Fruit fly (Drosophila melanogaster): Measurements from ENCODE around the gene Rph.

Gene Rph

DNA sequence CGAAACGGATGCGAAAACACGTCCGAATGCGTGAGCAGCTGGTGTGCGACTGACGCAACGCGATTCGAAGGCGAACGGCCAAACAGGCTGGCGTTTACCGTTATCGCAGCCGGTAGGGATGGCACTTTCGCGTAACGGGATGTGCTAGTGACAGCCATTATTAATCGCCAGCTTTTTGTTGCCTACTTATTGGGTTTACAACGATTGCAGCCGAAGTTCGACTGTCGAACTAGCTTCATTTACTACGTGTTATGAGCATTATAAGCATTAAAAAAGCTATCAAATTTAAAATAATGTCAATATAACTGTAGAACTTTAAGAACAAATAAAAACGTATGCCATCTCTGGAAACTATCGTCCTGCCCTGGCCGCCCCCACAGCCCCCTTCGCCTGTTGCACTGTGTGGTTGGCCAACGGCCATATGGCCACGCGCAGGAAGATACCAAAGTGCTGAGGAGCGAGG, at the start of gene Rph:
Rph (minus strand) TSS at position 51 of the 463 bp plus-strand sequence.
- no peak for TF ChIP-seq Dll (optimal IDR thresholded peaks at IDR 0.05)
- TF ChIP-seq CG8478 (optimal IDR thresholded peaks at IDR 0.05): no peak
- no peak for TF ChIP-seq psq (optimal IDR thresholded peaks at IDR 0.05)
- TF ChIP-seq pan (optimal IDR thresholded peaks at IDR 0.05): no peak
- TF ChIP-seq EcR (GFP tag; optimal IDR thresholded peaks at IDR 0.05): no peak
- no peak for TF ChIP-seq usp (GFP tag; optimal IDR thresholded peaks at IDR 0.05)

DNA sequence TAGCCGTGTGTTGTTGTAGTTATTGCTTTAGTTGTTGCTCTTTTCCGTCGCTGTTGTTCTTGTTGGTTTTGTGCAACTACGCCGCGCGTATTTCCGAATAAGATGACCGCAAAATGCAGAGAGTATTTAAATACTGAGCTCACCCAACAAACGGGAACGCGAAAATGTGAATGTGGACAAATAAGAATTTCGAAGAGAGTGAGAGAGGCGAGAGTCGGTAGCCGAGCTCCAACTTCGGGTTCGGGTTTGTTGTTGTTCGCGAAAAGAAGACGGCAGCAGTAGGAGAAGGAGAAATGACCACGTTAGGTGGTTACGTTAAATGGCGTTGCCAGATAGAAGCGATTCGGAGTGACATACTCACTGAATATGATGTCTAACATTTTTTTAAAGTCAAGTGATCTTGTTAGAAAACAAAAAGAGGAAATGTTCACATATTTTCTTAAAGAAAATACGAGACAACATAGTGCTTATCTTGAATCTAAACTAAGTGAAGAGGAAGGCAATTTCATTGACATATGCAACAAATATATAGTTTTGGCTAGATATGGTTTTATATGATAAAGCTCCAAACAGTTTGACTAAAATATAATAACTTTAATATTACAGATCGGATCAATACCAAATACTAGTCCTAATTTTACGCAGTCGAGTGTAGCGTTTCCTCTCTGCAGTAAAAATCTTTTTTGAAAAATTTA, 49.4 kb upstream of the Rph start:
- TF ChIP-seq Dll (optimal IDR thresholded peaks at IDR 0.05) (peak; percentile 47), CG8478 (optimal IDR thresholded peaks at IDR 0.05) (no peak)

DNA sequence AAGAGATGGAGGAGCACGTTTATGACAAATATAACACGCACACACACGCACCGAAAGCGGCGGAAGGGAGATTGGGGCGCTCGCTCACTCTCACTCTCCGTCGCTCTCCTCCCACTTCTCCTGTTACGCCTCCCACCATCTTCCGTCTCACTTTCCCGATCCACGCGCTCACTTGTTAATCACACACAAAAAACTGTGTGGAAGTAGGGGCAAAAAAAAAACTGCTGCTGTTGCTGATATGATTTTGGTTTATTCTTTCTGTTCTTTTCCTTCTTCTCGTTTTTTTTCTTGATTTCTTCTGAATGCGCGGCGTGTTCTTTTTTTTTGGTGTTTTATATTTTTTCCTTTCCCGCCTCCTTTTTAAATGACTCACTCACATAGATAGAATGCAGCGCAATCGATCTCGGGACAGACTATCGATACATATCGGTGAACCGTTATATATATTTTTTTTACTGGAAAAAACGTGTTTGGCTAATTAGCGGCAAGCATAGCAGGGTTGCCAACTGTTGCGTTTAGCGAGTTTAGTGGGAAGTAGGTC, 48.3 kb upstream of the Rph start:
- TF ChIP-seq Dll (optimal IDR thresholded peaks at IDR 0.05): peak; percentile 71
- TF ChIP-seq pan (optimal IDR thresholded peaks at IDR 0.05): no peak

DNA sequence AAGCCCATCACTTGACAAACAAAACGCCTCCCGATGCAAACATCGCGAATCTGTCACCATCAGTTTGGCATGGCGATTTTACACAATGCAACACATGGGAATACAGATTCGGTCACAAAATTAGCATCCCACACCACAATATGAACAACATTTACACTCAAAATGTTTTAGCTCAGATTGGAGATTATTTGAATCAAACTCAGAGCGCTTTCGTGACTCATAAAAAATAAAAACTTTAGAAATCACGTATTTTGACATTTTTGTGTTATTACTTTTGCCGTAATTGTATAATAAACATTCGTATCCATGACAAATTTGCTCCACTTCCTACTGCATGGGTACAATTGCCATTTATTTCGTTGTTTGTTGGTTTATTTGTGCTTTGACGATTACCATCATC, 46.6 kb upstream of the Rph start:
- no peak for TF ChIP-seq pan (optimal IDR thresholded peaks at IDR 0.05)
- TF ChIP-seq psq (optimal IDR thresholded peaks at IDR 0.05): no peak
- TF ChIP-seq Dll (optimal IDR thresholded peaks at IDR 0.05): no peak
- TF ChIP-seq usp (GFP tag; optimal IDR thresholded peaks at IDR 0.05): no peak
- TF ChIP-seq EcR (GFP tag; optimal IDR thresholded peaks at IDR 0.05): no peak
- no peak for TF ChIP-seq CG8478 (optimal IDR thresholded peaks at IDR 0.05)

DNA sequence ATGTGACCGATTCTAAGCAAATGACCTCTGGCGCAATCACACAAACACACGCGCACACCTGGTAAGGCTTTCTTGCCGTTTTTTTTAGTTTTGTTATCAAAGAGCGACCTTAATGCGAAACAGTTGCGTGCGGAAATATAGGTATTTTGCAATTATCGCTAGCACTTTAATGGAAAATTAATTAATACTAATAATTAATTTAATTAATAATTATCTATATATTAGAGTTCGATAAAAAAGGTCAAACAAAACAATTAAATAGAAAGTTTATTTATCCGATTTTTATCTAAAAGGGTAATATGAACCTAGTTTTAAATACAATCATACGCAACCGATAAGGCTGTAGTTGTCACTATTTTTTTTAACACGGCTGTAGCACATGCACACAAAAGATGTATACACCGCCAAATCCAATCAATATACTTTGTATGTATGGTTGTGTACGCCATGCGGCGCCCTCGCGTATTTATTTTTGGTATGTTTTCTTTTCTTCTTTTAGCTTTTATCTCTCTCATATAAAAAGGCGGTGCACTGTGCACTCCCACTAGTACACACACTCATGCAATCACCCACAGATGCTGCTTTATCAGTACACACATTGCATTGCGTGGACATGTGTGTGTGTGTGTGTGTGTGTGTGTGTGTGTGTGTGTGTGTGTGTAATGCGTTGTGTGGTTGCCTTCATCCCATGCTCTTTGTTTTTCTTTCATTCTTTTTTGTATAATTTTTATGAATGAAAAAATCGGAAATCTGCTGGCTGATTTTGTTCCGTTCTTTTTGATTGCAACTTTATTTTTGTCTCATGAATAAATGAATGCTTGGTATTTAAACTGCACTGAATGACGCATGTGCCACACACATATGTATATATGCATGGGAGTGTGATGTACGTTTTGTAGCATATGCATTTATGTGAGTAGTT, 45.3 kb upstream of the Rph start:
- no peak for TF ChIP-seq EcR (GFP tag; optimal IDR thresholded peaks at IDR 0.05)
- no peak for TF ChIP-seq Dll (optimal IDR thresholded peaks at IDR 0.05)
- TF ChIP-seq CG8478 (optimal IDR thresholded peaks at IDR 0.05): no peak
- no peak for TF ChIP-seq pan (optimal IDR thresholded peaks at IDR 0.05)
- TF ChIP-seq psq (optimal IDR thresholded peaks at IDR 0.05): no peak

DNA sequence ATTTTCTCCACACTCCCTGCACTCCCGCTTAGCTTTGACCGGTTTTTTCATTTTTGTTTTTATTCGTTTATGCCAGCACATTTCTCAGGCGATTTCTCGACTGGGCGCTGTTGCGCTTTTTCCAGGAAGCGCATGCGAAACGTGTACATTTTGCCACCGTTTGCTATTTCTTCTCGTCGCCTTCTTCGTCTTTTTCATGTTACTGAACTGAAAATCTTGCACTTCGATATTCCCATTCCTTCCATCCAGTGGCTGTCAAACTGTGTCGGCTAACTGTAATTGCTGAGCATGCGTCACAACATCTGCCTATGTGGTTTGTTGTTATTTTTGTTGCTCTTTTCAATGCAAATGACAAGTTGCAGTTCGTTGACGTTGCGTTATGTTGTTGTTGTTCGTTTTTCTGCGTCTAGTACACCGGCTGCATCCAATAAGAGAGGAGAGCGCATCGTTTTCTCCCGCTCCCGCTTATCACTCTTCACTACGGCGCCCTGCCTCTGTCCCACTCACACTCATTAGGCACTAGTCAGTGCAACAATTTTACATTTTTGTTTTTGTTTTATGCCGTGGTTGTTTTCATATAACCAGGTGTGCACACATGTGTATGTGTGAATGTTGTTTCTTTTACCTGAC, 44.5 kb upstream of the Rph start:
- TF ChIP-seq usp (GFP tag; optimal IDR thresholded peaks at IDR 0.05) (no peak), pan (optimal IDR thresholded peaks at IDR 0.05) (no peak), psq (optimal IDR thresholded peaks at IDR 0.05) (no peak), Dll (optimal IDR thresholded peaks at IDR 0.05) (no peak), CG8478 (optimal IDR thresholded peaks at IDR 0.05) (no peak), EcR (GFP tag; optimal IDR thresholded peaks at IDR 0.05) (peak in 1 of 2 experiments; percentile 93)

DNA sequence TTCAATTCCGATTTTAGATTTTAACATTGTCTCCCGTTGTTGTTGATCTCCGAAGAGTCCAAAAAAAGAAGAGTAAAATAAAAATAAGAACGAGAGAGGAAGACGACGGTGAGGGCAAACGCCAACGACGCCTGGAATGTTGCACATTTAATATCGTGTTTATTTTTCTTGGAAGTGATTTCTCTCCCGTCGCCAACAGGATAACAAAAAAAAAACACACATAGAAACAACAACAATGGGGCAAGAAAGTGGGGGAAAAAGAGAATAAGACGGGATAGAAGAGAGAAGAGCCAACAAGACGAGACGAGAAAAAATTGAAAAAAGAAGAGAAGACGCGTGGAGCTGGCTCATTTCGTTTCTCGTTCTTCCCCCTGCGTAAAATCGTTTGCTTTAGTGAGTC, 43.6 kb upstream of the Rph start:
- TF ChIP-seq EcR (GFP tag; optimal IDR thresholded peaks at IDR 0.05): no peak
- no peak for TF ChIP-seq psq (optimal IDR thresholded peaks at IDR 0.05)
- TF ChIP-seq Dll (optimal IDR thresholded peaks at IDR 0.05): no peak
- no peak for TF ChIP-seq pan (optimal IDR thresholded peaks at IDR 0.05)
- TF ChIP-seq usp (GFP tag; optimal IDR thresholded peaks at IDR 0.05): no peak
- no peak for TF ChIP-seq CG8478 (optimal IDR thresholded peaks at IDR 0.05)

DNA sequence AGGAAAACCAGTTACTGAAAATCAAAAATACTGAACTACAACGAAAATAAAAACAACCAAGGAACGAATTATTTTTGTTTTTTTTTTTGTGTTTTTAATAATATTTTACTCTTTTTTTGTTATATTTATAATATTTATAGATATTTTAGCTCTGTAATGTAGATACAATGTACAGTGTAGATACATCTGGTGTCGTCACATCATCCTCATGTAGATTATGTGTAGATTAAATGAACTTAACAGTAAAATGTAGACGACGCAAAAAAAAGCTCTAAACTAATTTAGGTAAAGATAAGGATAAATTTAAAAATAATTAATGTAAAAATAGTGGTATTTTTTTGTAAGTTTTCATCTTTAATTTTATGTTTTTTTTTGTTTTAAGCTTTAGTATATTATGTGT, 31.8 kb upstream of the Rph start:
- TF ChIP-seq Dll (optimal IDR thresholded peaks at IDR 0.05) (no peak), usp (GFP tag; optimal IDR thresholded peaks at IDR 0.05) (no peak), pan (optimal IDR thresholded peaks at IDR 0.05) (no peak), psq (optimal IDR thresholded peaks at IDR 0.05) (no peak), EcR (GFP tag; optimal IDR thresholded peaks at IDR 0.05) (no peak), CG8478 (optimal IDR thresholded peaks at IDR 0.05) (no peak)

DNA sequence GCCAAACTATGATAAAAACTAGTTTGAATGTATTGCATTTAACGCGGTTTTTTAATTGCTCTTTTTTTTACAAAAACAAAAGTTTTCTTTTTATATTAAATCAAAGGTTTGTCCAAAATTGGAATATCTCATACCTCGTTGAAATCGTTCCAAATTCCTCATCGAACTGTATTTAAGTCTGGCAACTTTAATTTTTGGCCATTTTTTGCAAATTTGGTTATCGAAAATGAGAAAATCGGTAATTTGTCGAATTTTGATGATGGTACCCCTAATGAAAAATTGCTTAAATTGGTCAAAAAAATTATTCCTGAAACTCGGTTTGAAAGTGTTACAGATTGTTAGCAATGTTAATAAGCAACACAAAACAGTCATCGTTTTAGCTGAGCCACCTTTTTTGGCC, 29.9 kb upstream of the Rph start:
- TF ChIP-seq usp (GFP tag; optimal IDR thresholded peaks at IDR 0.05) (no peak), CG8478 (optimal IDR thresholded peaks at IDR 0.05) (no peak), pan (optimal IDR thresholded peaks at IDR 0.05) (no peak), psq (optimal IDR thresholded peaks at IDR 0.05) (no peak), EcR (GFP tag; optimal IDR thresholded peaks at IDR 0.05) (no peak), Dll (optimal IDR thresholded peaks at IDR 0.05) (no peak)

DNA sequence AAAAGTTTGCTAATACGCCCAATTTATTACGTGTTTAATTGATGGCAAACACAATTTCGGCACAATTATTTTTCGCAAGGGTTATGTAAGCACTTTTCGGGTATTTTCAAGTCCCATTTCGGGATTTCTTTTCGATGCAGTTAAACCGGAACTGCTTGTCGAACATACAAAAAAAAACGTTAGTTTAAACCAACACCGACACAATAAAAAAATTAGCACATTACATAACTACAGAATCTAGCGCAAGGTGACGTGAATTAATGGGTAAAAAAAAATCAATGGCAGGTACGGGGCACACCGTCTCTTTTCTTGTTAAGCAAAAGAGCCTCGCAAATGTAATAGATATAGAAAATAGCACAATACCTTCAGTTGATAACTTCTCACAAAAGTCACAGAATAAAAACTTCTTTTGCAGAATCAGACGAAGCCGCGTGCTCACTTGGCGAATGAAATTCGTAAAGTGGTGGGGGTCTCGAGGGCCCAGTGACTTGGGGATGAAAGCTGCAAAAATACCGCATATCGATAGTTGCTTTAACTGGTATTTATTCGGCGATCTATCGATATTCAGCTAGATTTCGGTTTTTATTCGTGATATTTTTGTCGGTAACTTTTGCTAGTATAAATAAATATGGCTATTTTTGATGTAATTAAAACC, 29.1 kb upstream of the Rph start, which contains the start of the genes Ant2 and sesB:
Ant2 (minus strand) TSS at position 465 of the 655 bp plus-strand sequence.
sesB (minus strand) TSS at position 516 of the 655 bp plus-strand sequence.
- no peak for TF ChIP-seq usp (GFP tag; optimal IDR thresholded peaks at IDR 0.05)
- no peak for TF ChIP-seq EcR (GFP tag; optimal IDR thresholded peaks at IDR 0.05)
- no peak for TF ChIP-seq psq (optimal IDR thresholded peaks at IDR 0.05)
- no peak for TF ChIP-seq Dll (optimal IDR thresholded peaks at IDR 0.05)
- no peak for TF ChIP-seq CG8478 (optimal IDR thresholded peaks at IDR 0.05)
- no peak for TF ChIP-seq pan (optimal IDR thresholded peaks at IDR 0.05)

DNA sequence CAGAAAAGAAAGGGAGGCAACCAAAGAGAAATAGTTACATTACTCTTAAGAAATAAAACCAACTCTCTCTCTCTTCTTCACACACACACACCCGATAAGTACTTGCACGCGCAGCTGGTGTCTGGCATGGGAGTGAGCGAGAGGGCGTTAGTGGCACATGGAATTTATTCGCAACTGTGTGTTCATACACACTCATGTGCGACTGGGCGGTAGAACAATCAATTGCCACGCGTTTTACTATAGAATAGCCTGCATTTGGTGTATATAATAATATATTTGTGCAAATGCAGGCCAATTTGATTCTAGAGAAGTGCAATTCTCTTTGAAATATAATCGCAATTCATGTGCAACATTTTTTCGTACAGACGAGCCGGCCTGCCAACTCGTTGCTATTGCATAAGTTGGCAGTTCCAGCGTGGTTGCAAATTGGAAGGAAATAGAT, 28.5 kb upstream of the Rph start:
- TF ChIP-seq EcR (GFP tag; optimal IDR thresholded peaks at IDR 0.05) (no peak), usp (GFP tag; optimal IDR thresholded peaks at IDR 0.05) (no peak), CG8478 (optimal IDR thresholded peaks at IDR 0.05) (no peak), psq (optimal IDR thresholded peaks at IDR 0.05) (no peak), pan (optimal IDR thresholded peaks at IDR 0.05) (no peak), Dll (optimal IDR thresholded peaks at IDR 0.05) (no peak)
